Worm (Caenorhabditis elegans) whole organism, early embryonic: ENCODE results near the gene C54H2.4.

Source experiments
- F13C5.2 ChIP-seq: sonication (generic microtip); optimal IDR thresholded peaks from 2 replicates; lab custom pipeline; 2017; ENCODE audit warnings: mild to moderate bottlenecking, missing genetic modification characterization, inconsistent platforms, missing compliant biosample characterization
- ama-1 ChIP-seq: fragments of 150-350 bp; optimal IDR thresholded peaks from 2 replicates; lab custom pipeline; 2014
- flt-1 ChIP-seq: fragments of 200-800 bp; sonication (Bioruptor generic); IDR thresholded peaks from 2 replicates; pipeline ENCODE4 v1.3.6; 2022; ENCODE audit warnings: missing genetic modification characterization, missing compliant biosample characterization
- hmg-4 ChIP-seq: fragments of 200-800 bp; sonication (Bioruptor generic); optimal IDR thresholded peaks from 2 replicates; lab custom pipeline; 2018; ENCODE audit warnings: mild to moderate bottlenecking, missing genetic modification characterization, missing compliant biosample characterization
- hnd-1 ChIP-seq: sonication (generic microtip); optimal IDR thresholded peaks from 2 replicates; lab custom pipeline; 2016; ENCODE audit warnings: missing genetic modification characterization, missing compliant biosample characterization
- pes-1 ChIP-seq: fragments of 200-800 bp; sonication (Bioruptor generic); IDR thresholded peaks from 2 replicates; pipeline ENCODE4 v1.3.6; 2022; ENCODE audit warnings: missing genetic modification reagents, missing genetic modification characterization, missing compliant biosample characterization
- tbx-11 ChIP-seq: fragments of 200-800 bp; sonication (Bioruptor generic); IDR thresholded peaks from 2 replicates; pipeline ENCODE4 v1.3.6; 2022; ENCODE audit warnings: missing genetic modification characterization, missing compliant biosample characterization
- tbx-37 ChIP-seq: fragments of 200-800 bp; sonication (Bioruptor generic); conservative IDR thresholded peaks from 2 replicates; pipeline ENCODE4 v1.3.6; 2022; ENCODE audit warnings: missing genetic modification reagents, missing genetic modification characterization, missing compliant biosample characterization

- TF ChIP-seq flt-1 (GFP tag; lab: Robert Waterston, UW) = no peak
- TF ChIP-seq hnd-1 = no peak
- no peak for TF ChIP-seq ama-1
- no peak for TF ChIP-seq tbx-11
- no peak for TF ChIP-seq pes-1
- TF ChIP-seq hmg-4 (GFP tag; lab: Kevin White, UChicago) = no peak
- no peak for TF ChIP-seq F13C5.2 (tag; lab: Kevin White, UChicago)
- TF ChIP-seq tbx-37 = no peak
Observed at ce11 chrX:5770648-5771047, at the start of gene C54H2.4.
